Worm (Caenorhabditis elegans) whole organism, young adult: Measurements from ENCODE around the gene F08F3.1.

Source experiments
- B0336.3 ChIP-seq: fragments of 200-800 bp; sonication (Bioruptor generic); IDR thresholded peaks from 2 replicates; pipeline ENCODE4 v1.3.6; 2022; ENCODE audit warnings: missing genetic modification characterization, missing compliant biosample characterization
- C17E4.6 ChIP-seq: fragments of 200-800 bp; sonication (Bioruptor generic); IDR thresholded peaks from 2 replicates; pipeline ENCODE4 v1.3.6; 2022; ENCODE audit warnings: missing genetic modification reagents, missing genetic modification characterization, missing compliant biosample characterization
- F22D6.2 ChIP-seq: sonication (generic microtip); optimal IDR thresholded peaks from 2 replicates; lab custom pipeline; 2016; ENCODE audit warnings: mild to moderate bottlenecking, missing genetic modification characterization, missing compliant biosample characterization
- F37B4.10 ChIP-seq: fragments of 200-800 bp; sonication (Bioruptor generic); IDR thresholded peaks from 2 replicates; pipeline ENCODE4 v1.3.6; 2022; ENCODE audit warnings: missing genetic modification characterization, missing compliant biosample characterization
- F52B5.7 ChIP-seq: sonication (generic microtip); optimal IDR thresholded peaks from 2 replicates; lab custom pipeline; 2016; ENCODE audit warnings: mild to moderate bottlenecking, missing genetic modification characterization, missing compliant biosample characterization
- F57C9.4 ChIP-seq: sonication (generic microtip); optimal IDR thresholded peaks from 2 replicates; lab custom pipeline; 2017; ENCODE audit warnings: mild to moderate bottlenecking, missing genetic modification characterization, missing compliant biosample characterization
- K12H6.12 ChIP-seq: fragments of 200-800 bp; sonication (Bioruptor generic); optimal IDR thresholded peaks from 2 replicates; lab custom pipeline; 2018; ENCODE audit warnings: mild to moderate bottlenecking, missing genetic modification characterization, missing compliant biosample characterization
- T26A5.8 ChIP-seq: sonication (generic microtip); optimal IDR thresholded peaks from 2 replicates; lab custom pipeline; 2016; ENCODE audit warnings: missing genetic modification characterization, missing compliant biosample characterization
- Y53G8AR.9 ChIP-seq: fragments of 200-800 bp; sonication (Bioruptor generic); conservative IDR thresholded peaks from 2 replicates; pipeline ENCODE4 v1.3.6; 2022; ENCODE audit warnings: missing genetic modification reagents, missing genetic modification characterization, missing compliant biosample characterization
- Y56A3A.18 ChIP-seq: fragments of 200-800 bp; sonication (Bioruptor generic); IDR thresholded peaks from 2 replicates; pipeline ENCODE4 v1.3.6; 2022; ENCODE audit warnings: missing genetic modification reagents, missing genetic modification characterization, missing compliant biosample characterization
- ama-1 ChIP-seq, 3 experiments: fragments of 150-350 bp in 1 of 3; sonication (generic microtip) in 2 of 3; optimal IDR thresholded peaks; 2 replicates each; lab custom pipeline; 2014 to 2018; ENCODE audit warnings: missing biosample characterization in 2 of 3, missing genetic modification characterization in 2 of 3, missing genetic modification reagents in 2 of 3
- aptf-3 ChIP-seq: fragments of 200-800 bp; sonication (Bioruptor generic); IDR thresholded peaks from 2 replicates; pipeline ENCODE4 v1.3.6; 2022; ENCODE audit warnings: missing genetic modification characterization, missing compliant biosample characterization
- atf-7 ChIP-seq: sonication (generic microtip); optimal IDR thresholded peaks from 2 replicates; lab custom pipeline; 2017; ENCODE audit warnings: mild to moderate bottlenecking, missing genetic modification characterization, missing compliant biosample characterization
- attf-3 ChIP-seq: fragments of 200-800 bp; sonication (Bioruptor generic); conservative IDR thresholded peaks from 2 replicates; pipeline ENCODE4 v1.3.6; 2022; ENCODE audit warnings: missing genetic modification reagents, missing genetic modification characterization, missing compliant biosample characterization
- bed-1 ChIP-seq: fragments of 200-800 bp; sonication (Bioruptor generic); IDR thresholded peaks from 2 replicates; pipeline ENCODE4 v1.3.6; 2022; ENCODE audit warnings: missing genetic modification reagents, missing genetic modification characterization, missing compliant biosample characterization
- ccch-3 ChIP-seq: fragments of 200-800 bp; sonication (Bioruptor generic); optimal IDR thresholded peaks from 2 replicates; lab custom pipeline; 2018; ENCODE audit warnings: mild to moderate bottlenecking, missing genetic modification characterization, missing compliant biosample characterization
- cebp-2 ChIP-seq: fragments of 200-800 bp; sonication (Bioruptor generic); IDR thresholded peaks from 2 replicates; pipeline ENCODE4 v1.3.6; 2022; ENCODE audit warnings: missing genetic modification characterization, missing compliant biosample characterization
- ceh-40 ChIP-seq: fragments of 200-800 bp; sonication (Bioruptor generic); IDR thresholded peaks from 2 replicates; pipeline ENCODE4 v1.3.6; 2022; ENCODE audit warnings: missing genetic modification characterization, missing compliant biosample characterization
- dpff-1 ChIP-seq: sonication (generic microtip); optimal IDR thresholded peaks from 2 replicates; lab custom pipeline; 2017; ENCODE audit warnings: mild to moderate bottlenecking, missing genetic modification characterization, missing compliant biosample characterization
- efl-1 ChIP-seq: fragments of 150-350 bp; optimal IDR thresholded peaks from 2 replicates; lab custom pipeline; 2014; ENCODE audit warnings: missing biosample characterization, missing genetic modification reagents, missing genetic modification characterization
- egl-18 ChIP-seq: fragments of 200-800 bp; sonication (Bioruptor generic); IDR thresholded peaks from 2 replicates; pipeline ENCODE4 v1.3.6; 2022; ENCODE audit warnings: missing genetic modification reagents, missing genetic modification characterization, missing compliant biosample characterization
- fkh-3 ChIP-seq: sonication (generic microtip); optimal IDR thresholded peaks from 2 replicates; lab custom pipeline; 2016; ENCODE audit warnings: mild to moderate bottlenecking, missing genetic modification characterization, missing compliant biosample characterization
- hlh-12 ChIP-seq: sonication (generic microtip); optimal IDR thresholded peaks from 2 replicates; lab custom pipeline; 2016; ENCODE audit warnings: missing genetic modification characterization, missing compliant biosample characterization
- hrde-1 ChIP-seq: sonication (generic microtip); optimal IDR thresholded peaks from 2 replicates; lab custom pipeline; 2016; ENCODE audit warnings: missing genetic modification characterization, mild to moderate bottlenecking, missing compliant biosample characterization, moderate library complexity, missing genotype, missing genetic modification reagents, borderline replicate concordance
- hsf-1 ChIP-seq: fragments of 200-800 bp; sonication (Bioruptor generic); IDR thresholded peaks from 2 replicates; pipeline ENCODE4 v1.3.6; 2022; ENCODE audit warnings: missing genetic modification reagents, missing genetic modification characterization, missing compliant biosample characterization
- lag-1 ChIP-seq: fragments of 200-800 bp; sonication (Bioruptor generic); IDR thresholded peaks from 2 replicates; pipeline ENCODE4 v1.3.6; 2022; ENCODE audit warnings: missing genetic modification reagents, missing genetic modification characterization, missing compliant biosample characterization
- let-526 ChIP-seq: fragments of 200-800 bp; sonication (Bioruptor generic); IDR thresholded peaks from 2 replicates; pipeline ENCODE4 v1.3.6; 2022; ENCODE audit warnings: missing genetic modification reagents, missing genetic modification characterization, missing compliant biosample characterization
- lin-40 ChIP-seq: sonication (generic microtip); optimal IDR thresholded peaks from 2 replicates; lab custom pipeline; 2016; ENCODE audit warnings: missing genetic modification characterization, mild to moderate bottlenecking, missing compliant biosample characterization, missing genotype, missing genetic modification reagents
- lsl-1 ChIP-seq: fragments of 200-800 bp; sonication (Bioruptor generic); optimal IDR thresholded peaks from 2 replicates; lab custom pipeline; 2018; ENCODE audit warnings: mild to moderate bottlenecking, missing genetic modification characterization, moderate library complexity, missing compliant biosample characterization
- lsy-27 ChIP-seq: sonication (generic microtip); optimal IDR thresholded peaks from 2 replicates; lab custom pipeline; 2017; ENCODE audit warnings: missing genetic modification characterization, mild to moderate bottlenecking, missing compliant biosample characterization, antibody characterized with exemption, missing genotype, borderline replicate concordance; ENCODE audit not compliant: insufficient read depth
- madf-6 ChIP-seq: fragments of 200-800 bp; sonication (Bioruptor generic); IDR thresholded peaks from 2 replicates; pipeline ENCODE4 v1.3.6; 2022; ENCODE audit warnings: missing genetic modification reagents, missing genetic modification characterization, missing compliant biosample characterization
- madf-8 ChIP-seq: fragments of 200-800 bp; sonication (Bioruptor generic); conservative IDR thresholded peaks from 2 replicates; pipeline ENCODE4 v1.3.6; 2022; ENCODE audit warnings: missing genetic modification reagents, missing genetic modification characterization, missing compliant biosample characterization
- mes-4 ChIP-seq: sonication (generic microtip); optimal IDR thresholded peaks from 2 replicates; lab custom pipeline; 2016; ENCODE audit warnings: missing genotype, missing genetic modification characterization, missing compliant biosample characterization
- mxl-1 ChIP-seq: sonication (generic microtip); optimal IDR thresholded peaks from 2 replicates; lab custom pipeline; 2016; ENCODE audit warnings: missing genetic modification characterization, missing compliant biosample characterization
- nfya-1 ChIP-seq: sonication (generic microtip); optimal IDR thresholded peaks from 2 replicates; lab custom pipeline; 2017; ENCODE audit warnings: antibody characterized with exemption, missing compliant biosample characterization, missing genetic modification characterization, borderline replicate concordance; ENCODE audit not compliant: insufficient read depth
- nfya-2 ChIP-seq: fragments of 200-800 bp; sonication (Bioruptor generic); IDR thresholded peaks from 2 replicates; pipeline ENCODE4 v1.3.6; 2022; ENCODE audit warnings: missing genetic modification reagents, missing genetic modification characterization, missing compliant biosample characterization
- nhr-80 ChIP-seq: sonication (generic microtip); optimal IDR thresholded peaks from 2 replicates; lab custom pipeline; 2016; ENCODE audit warnings: missing genetic modification characterization, missing compliant biosample characterization
- nhr-90 ChIP-seq: sonication (generic microtip); optimal IDR thresholded peaks from 2 replicates; lab custom pipeline; 2016; ENCODE audit warnings: missing genotype, mild to moderate bottlenecking, missing genetic modification characterization, missing compliant biosample characterization
- rec-8 ChIP-seq, 2 experiments: sonication (generic microtip); optimal IDR thresholded peaks; 2 replicates each; lab custom pipeline; 2016; ENCODE audit warnings: mild to moderate bottlenecking in 2 of 2, missing genetic modification characterization in 2 of 2, missing genetic modification reagents in 2 of 2, missing genotype in 2 of 2, missing biosample characterization in 1 of 2, missing compliant biosample characterization in 1 of 2, moderate library complexity in 1 of 2
- rpc-1 ChIP-seq, 2 experiments: fragments of 150-350 bp in 1 of 2; sonication (generic microtip) in 1 of 2; optimal IDR thresholded peaks; 2 replicates each; lab custom pipeline; 2014 to 2018; ENCODE audit warnings: missing biosample characterization in 1 of 2, missing genetic modification characterization in 1 of 2, missing genetic modification reagents in 1 of 2, missing genotype in 1 of 2
- somi-1 ChIP-seq: fragments of 200-800 bp; sonication (Bioruptor generic); optimal IDR thresholded peaks from 2 replicates; lab custom pipeline; 2018; ENCODE audit warnings: mild to moderate bottlenecking, missing genetic modification characterization, missing compliant biosample characterization
- sptf-2 ChIP-seq: fragments of 200-800 bp; sonication (Bioruptor generic); optimal IDR thresholded peaks from 2 replicates; lab custom pipeline; 2018; ENCODE audit warnings: mild to moderate bottlenecking, missing genetic modification characterization, missing compliant biosample characterization
- tbx-9 ChIP-seq: sonication (generic microtip); optimal IDR thresholded peaks from 2 replicates; lab custom pipeline; 2016; ENCODE audit warnings: borderline replicate concordance, missing genetic modification characterization, inconsistent platforms, missing compliant biosample characterization
- tlf-1 ChIP-seq: fragments of 200-800 bp; sonication (Bioruptor generic); optimal IDR thresholded peaks from 2 replicates; lab custom pipeline; 2018; ENCODE audit warnings: mild to moderate bottlenecking, missing genetic modification characterization, missing compliant biosample characterization
- xnd-1 ChIP-seq: sonication (generic microtip); optimal IDR thresholded peaks from 2 replicates; lab custom pipeline; 2016; ENCODE audit warnings: missing genotype, missing genetic modification reagents, missing genetic modification characterization, missing compliant biosample characterization
- zfh-2 ChIP-seq: fragments of 200-800 bp; sonication (Bioruptor generic); conservative IDR thresholded peaks from 2 replicates; pipeline ENCODE4 v1.3.6; 2022; ENCODE audit warnings: missing genetic modification reagents, missing genetic modification characterization, missing compliant biosample characterization

The F08F3.1 gene

ce11 chrV:5427860-5428259 lies 18.1 kb upstream of the F08F3.1 start, which contains the start of gene rhr-1:
TSS of gene rhr-1 (plus strand) at chrV:5428160.
- peak; percentile 12 for TF ChIP-seq nhr-80
- no peak for TF ChIP-seq F37B4.10 (GFP tag; lab: Robert Waterston, UW)

DNA sequence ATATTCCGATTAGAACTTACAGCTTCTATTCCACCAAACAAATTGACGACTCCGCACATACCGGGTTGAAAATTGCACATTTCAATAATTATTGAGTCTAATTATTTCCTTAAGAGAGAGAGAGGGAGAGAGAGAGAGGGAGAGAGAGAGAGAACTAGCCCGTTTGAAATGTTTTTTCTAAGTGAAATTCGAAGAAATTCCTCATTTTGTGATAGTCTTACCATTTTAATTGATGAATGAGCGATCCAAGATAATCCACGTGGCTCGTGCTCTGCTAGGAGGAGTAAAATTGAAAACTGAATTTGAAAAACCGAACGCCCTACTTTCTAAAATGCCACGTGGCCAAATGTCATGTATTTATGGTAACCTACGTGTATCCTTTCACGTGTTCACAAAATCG lies 13.4 kb upstream of the F08F3.1 start, which contains the start of gene F08F3.8:
Gene F08F3.8 (minus strand): TSS at position 101 of the 400 bp plus-strand sequence.
- TF ChIP-seq madf-6 (GFP tag; lab: Robert Waterston, UW) (no peak), rpc-1 (optimal IDR thresholded peaks at IDR 0.05; lab: Kevin White, UChicago) (no peak), rpc-1 (tag; optimal IDR thresholded peaks at IDR 0.05; lab: Kevin White, UChicago) (no peak), hsf-1 (no peak), aptf-3 (GFP tag; lab: Robert Waterston, UW) (no peak), dpff-1 (tag; lab: Kevin White, UChicago) (no peak), rec-8 (tag; optimal IDR thresholded peaks at IDR 0.05; lab: Kevin White, UChicago) (no peak), fkh-3 (tag; lab: Kevin White, UChicago) (no peak), bed-1 (GFP tag; lab: Robert Waterston, UW) (no peak), hlh-12 (tag; lab: Kevin White, UChicago) (no peak), nhr-90 (tag; lab: Kevin White, UChicago) (no peak), efl-1 (no peak), Y53G8AR.9 (GFP tag; lab: Robert Waterston, UW) (no peak), F22D6.2 (tag; lab: Kevin White, UChicago) (no peak), madf-8 (GFP tag; lab: Robert Waterston, UW) (no peak), ama-1 (optimal IDR thresholded peaks at IDR 0.05; lab: Kevin White, UChicago) (no peak), ama-1 (GFP tag; optimal IDR thresholded peaks at IDR 0.05; lab: Kevin White, UChicago) (no peak), xnd-1 (no peak), lag-1 (GFP tag; lab: Robert Waterston, UW) (no peak), cebp-2 (GFP tag; lab: Robert Waterston, UW) (no peak), K12H6.12 (tag; lab: Kevin White, UChicago) (no peak)

DNA sequence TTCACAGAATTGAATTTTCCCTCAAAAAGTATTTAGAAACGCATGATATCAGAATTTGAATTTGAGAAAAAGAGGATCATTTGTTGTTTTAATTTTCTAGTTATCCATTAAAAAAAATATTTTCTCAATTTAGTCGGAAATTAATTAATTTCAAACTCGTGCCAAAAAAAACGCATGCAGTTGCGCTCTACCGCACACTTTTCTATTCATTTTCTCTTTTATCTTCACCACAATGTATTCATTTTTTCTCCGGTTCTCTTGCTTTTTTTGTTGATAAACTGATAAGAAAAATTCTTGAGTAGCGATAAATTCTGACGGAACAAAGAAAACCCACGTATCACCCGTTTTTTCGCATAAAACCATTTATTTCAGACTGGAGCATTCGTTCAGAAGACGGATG lies 12.9 kb upstream of the F08F3.1 start, which contains the start of gene acl-6:
Gene acl-6 (plus strand): TSS at position 367 of the 400 bp plus-strand sequence.
- no peak for TF ChIP-seq madf-6 (GFP tag; lab: Robert Waterston, UW)
- peak; percentile 11 for TF ChIP-seq lsl-1 (GFP tag; lab: Kevin White, UChicago)
- TF ChIP-seq ccch-3 (GFP tag; lab: Kevin White, UChicago) = no peak
- no peak for TF ChIP-seq lsy-27 (tag; lab: Kevin White, UChicago)
- TF ChIP-seq atf-7 = no peak
- no peak for TF ChIP-seq C17E4.6 (GFP tag; lab: Robert Waterston, UW)
- peak; percentile 1 for TF ChIP-seq nhr-90 (tag; lab: Kevin White, UChicago)
- TF ChIP-seq hrde-1 (tag; lab: Kevin White, UChicago) = no peak
- no peak for TF ChIP-seq let-526 (GFP tag; lab: Robert Waterston, UW)
- TF ChIP-seq tbx-9 (tag; lab: Kevin White, UChicago) = no peak
- no peak for TF ChIP-seq Y56A3A.18 (GFP tag; lab: Robert Waterston, UW)
- no peak for TF ChIP-seq nfya-1 (tag; lab: Kevin White, UChicago)
- TF ChIP-seq egl-18 (GFP tag; lab: Robert Waterston, UW) = no peak
- no peak for TF ChIP-seq mxl-1 (tag; lab: Kevin White, UChicago)
- TF ChIP-seq nfya-2 (GFP tag; lab: Robert Waterston, UW) = no peak
- TF ChIP-seq lin-40 = peak; percentile 52
- no peak for TF ChIP-seq F57C9.4 (tag; lab: Kevin White, UChicago)
- TF ChIP-seq nhr-80 = peak; percentile 98
- no peak for TF ChIP-seq F52B5.7
- no peak for TF ChIP-seq attf-3 (GFP tag; lab: Robert Waterston, UW)
- no peak for TF ChIP-seq zfh-2 (GFP tag; lab: Robert Waterston, UW)
- TF ChIP-seq ceh-40 (GFP tag; lab: Robert Waterston, UW) = no peak
- no peak for TF ChIP-seq sptf-2 (GFP tag; lab: Kevin White, UChicago)
- TF ChIP-seq tlf-1 = no peak
- TF ChIP-seq B0336.3 (GFP tag; lab: Robert Waterston, UW) = no peak
- TF ChIP-seq cebp-2 (GFP tag; lab: Robert Waterston, UW) = no peak
- no peak for TF ChIP-seq T26A5.8 (tag; lab: Kevin White, UChicago)
- TF ChIP-seq somi-1 = no peak
- TF ChIP-seq mes-4 = no peak
